Fruit fly (Drosophila melanogaster): ENCODE results near the gene Snoo.
A peak's percentile ranks its signal among the peaks of the same experiment; 100 is the strongest.

Snoo gene

DNA sequence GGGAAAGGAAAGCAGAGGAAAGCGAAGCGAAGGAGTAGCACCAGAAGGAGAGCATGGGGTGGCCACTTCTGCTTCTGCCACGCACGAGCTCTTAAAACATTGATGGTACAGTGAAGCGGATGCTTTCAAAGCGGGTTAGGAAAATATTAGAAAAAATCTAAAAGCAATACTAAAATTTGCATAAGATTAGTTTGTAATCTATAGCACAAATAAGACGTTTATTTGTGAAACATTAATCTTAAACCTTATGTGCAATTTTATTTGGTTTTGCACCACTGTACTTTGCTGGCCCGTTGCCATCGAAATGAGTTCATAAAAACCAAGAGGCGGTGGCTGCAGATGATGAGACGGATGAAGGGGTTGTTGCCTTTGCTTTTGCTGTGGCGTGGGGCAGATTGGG lies 58.6 kb downstream of the Snoo start (continued):
- peak; percentile 91 for TF ChIP-seq H15 (GFP tag; IDR thresholded peaks at IDR 0.05)
- no peak for TF ChIP-seq CG7745 (tag; optimal IDR thresholded peaks at IDR 0.05)
- peak; percentile 77 to 87 for TF ChIP-seq chif (GFP tag; optimal IDR thresholded peaks at IDR 0.05)
- peak; percentile 71 for TF ChIP-seq lbe (GFP tag; optimal IDR thresholded peaks at IDR 0.05)
- TF ChIP-seq org-1 (GFP tag; optimal IDR thresholded peaks at IDR 0.05): peak; percentile 87
- TF ChIP-seq CG1602 (GFP tag; optimal IDR thresholded peaks at IDR 0.05): peak; percentile 70
- TF ChIP-seq ttk (GFP tag; IDR thresholded peaks at IDR 0.05): peak; percentile 91
- peak; percentile 33 for TF ChIP-seq kni (GFP tag; optimal IDR thresholded peaks at IDR 0.05)
- TF ChIP-seq CG11696 (GFP tag; IDR thresholded peaks at IDR 0.05): peak; percentile 84
- peak; percentile 49 for TF ChIP-seq NC2α (GFP tag; optimal IDR thresholded peaks at IDR 0.05)
- peak; percentile 79 for TF ChIP-seq Dek (tag; optimal IDR thresholded peaks at IDR 0.05)
- TF ChIP-seq Doc3 (GFP tag; IDR thresholded peaks at IDR 0.05; ENCODE audit: partially characterized antibody): no peak; the same call in 2 of the 3 replicates
- TF ChIP-seq lilli (GFP tag; optimal IDR thresholded peaks at IDR 0.05): peak; percentile 83
- TF ChIP-seq CG12391 (tag; optimal IDR thresholded peaks at IDR 0.05): peak; percentile 88
- TF ChIP-seq Hand (GFP tag; optimal IDR thresholded peaks at IDR 0.05): peak; percentile 79
- TF ChIP-seq CG15601 (tag; optimal IDR thresholded peaks at IDR 0.05): peak; percentile 82
- TF ChIP-seq sr (GFP tag; IDR thresholded peaks at IDR 0.05): peak; percentile 63; the same call in 2 of the 3 replicates
- peak; percentile 83 for TF ChIP-seq scrt (GFP tag; optimal IDR thresholded peaks at IDR 0.05)
- peak; percentile 76 for TF ChIP-seq gcm (GFP tag; optimal IDR thresholded peaks at IDR 0.05)
- TF ChIP-seq cato (GFP tag; optimal IDR thresholded peaks at IDR 0.05; ENCODE audit: borderline replicate concordance): peak; percentile 0
- TF ChIP-seq CG10462 (GFP tag; optimal IDR thresholded peaks at IDR 0.05): peak; percentile 49
- TF ChIP-seq CG1647 (GFP tag; optimal IDR thresholded peaks at IDR 0.05): peak; percentile 79
- peak; percentile 96 for TF ChIP-seq dmrt99B (tag; optimal IDR thresholded peaks at IDR 0.05)
- peak; percentile 21 for TF ChIP-seq YL-1 (GFP tag; optimal IDR thresholded peaks at IDR 0.05)
- peak; percentile 75 for TF ChIP-seq CG31365 (tag; optimal IDR thresholded peaks at IDR 0.05)
- TF ChIP-seq exex (tag; optimal IDR thresholded peaks at IDR 0.05): peak; percentile 63
- peak; percentile 91 for TF ChIP-seq Atf6 (GFP tag; IDR thresholded peaks at IDR 0.05)
- peak; percentile 88 for TF ChIP-seq CG10979 (tag; optimal IDR thresholded peaks at IDR 0.05)
- TF ChIP-seq CG11085 (GFP tag; IDR thresholded peaks at IDR 0.05): peak; percentile 81
- TF ChIP-seq BtbVII (GFP tag; optimal IDR thresholded peaks at IDR 0.05): peak; percentile 88
- peak; percentile 69 for TF ChIP-seq CG6654 (GFP tag; optimal IDR thresholded peaks at IDR 0.05)
- TF ChIP-seq CG1792 (GFP tag; optimal IDR thresholded peaks at IDR 0.05): peak; percentile 88
- TF ChIP-seq CG6272 (GFP tag; IDR thresholded peaks at IDR 0.05): peak; percentile 86
- peak; percentile 81 for TF ChIP-seq CG15514 (GFP tag; optimal IDR thresholded peaks at IDR 0.05)
- no peak for TF ChIP-seq ato (GFP tag; IDR thresholded peaks at IDR 0.05; ENCODE audit: partially characterized antibody)
- TF ChIP-seq dmrt11E (tag; optimal IDR thresholded peaks at IDR 0.05): peak; percentile 62
- TF ChIP-seq cwo (GFP tag; optimal IDR thresholded peaks at IDR 0.05): peak; percentile 90
- peak; percentile 80 for TF ChIP-seq CG9215 (GFP tag; IDR thresholded peaks at IDR 0.05)
- peak; percentile 85 for TF ChIP-seq CG10366 (GFP tag; IDR thresholded peaks at IDR 0.05)
- peak; percentile 86 for TF ChIP-seq CG17361 (GFP tag; IDR thresholded peaks at IDR 0.05)
- TF ChIP-seq Lim3 (GFP tag; IDR thresholded peaks at IDR 0.05): peak; percentile 44; the same call in 1 of the 2 replicates
- TF ChIP-seq ssp (GFP tag; IDR thresholded peaks at IDR 0.05): peak; percentile 75
- peak; percentile 83 for TF ChIP-seq CG17829 (tag; optimal IDR thresholded peaks at IDR 0.05)

Data from whole organism, embryonic.